Fruit fly (Drosophila melanogaster) whole organism: ENCODE measurements around the gene RhoL.
A peak's percentile ranks its signal among the peaks of the same experiment; 100 is the strongest.

ENCODE experiments used
- CG8478 ChIP-seq: fragments of >200 bp; optimal IDR thresholded peaks from 2 replicates; lab custom pipeline; 2018; ENCODE audit warnings: inconsistent platforms
- Dll ChIP-seq: fragments of >200 bp; optimal IDR thresholded peaks from 2 replicates; lab custom pipeline; 2017
- EcR ChIP-seq, 2 experiments: fragments of >200 bp; optimal IDR thresholded peaks; 2 replicates each; lab custom pipeline; 2017; ENCODE audit warnings: missing biosample characterization in 2 of 2, missing genetic modification characterization in 2 of 2, missing genetic modification reagents in 2 of 2
- pan ChIP-seq: fragments of >200 bp; optimal IDR thresholded peaks from 2 replicates; lab custom pipeline; 2017
- psq ChIP-seq: fragments of >200 bp; optimal IDR thresholded peaks from 2 replicates; lab custom pipeline; 2017
- usp ChIP-seq: fragments of >200 bp; optimal IDR thresholded peaks from 2 replicates; lab custom pipeline; 2017; ENCODE audit warnings: missing biosample characterization, missing genetic modification characterization, mixed read lengths

The RhoL gene

DNA sequence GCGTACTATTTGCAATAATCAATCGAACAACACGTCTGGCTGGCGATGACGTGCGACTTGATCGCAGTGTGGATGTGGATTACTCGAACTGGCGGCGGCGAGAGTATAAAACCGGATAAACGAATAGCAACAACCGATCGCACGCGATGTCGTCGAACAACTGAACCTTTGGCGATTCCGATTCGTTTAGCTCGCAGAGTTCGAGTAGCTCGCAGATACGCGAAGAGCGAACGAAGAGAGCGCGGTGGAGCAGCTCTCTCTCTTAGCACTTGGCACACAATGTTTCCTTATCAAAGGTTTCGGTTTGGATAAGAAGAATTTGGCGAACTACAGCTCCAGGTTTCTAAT lies at the start of gene RhoL:
Gene RhoL (minus strand): TSS at position 166 of the 348 bp plus-strand sequence.
- TF ChIP-seq Dll (lab: Kevin White, UChicago): no peak

DNA sequence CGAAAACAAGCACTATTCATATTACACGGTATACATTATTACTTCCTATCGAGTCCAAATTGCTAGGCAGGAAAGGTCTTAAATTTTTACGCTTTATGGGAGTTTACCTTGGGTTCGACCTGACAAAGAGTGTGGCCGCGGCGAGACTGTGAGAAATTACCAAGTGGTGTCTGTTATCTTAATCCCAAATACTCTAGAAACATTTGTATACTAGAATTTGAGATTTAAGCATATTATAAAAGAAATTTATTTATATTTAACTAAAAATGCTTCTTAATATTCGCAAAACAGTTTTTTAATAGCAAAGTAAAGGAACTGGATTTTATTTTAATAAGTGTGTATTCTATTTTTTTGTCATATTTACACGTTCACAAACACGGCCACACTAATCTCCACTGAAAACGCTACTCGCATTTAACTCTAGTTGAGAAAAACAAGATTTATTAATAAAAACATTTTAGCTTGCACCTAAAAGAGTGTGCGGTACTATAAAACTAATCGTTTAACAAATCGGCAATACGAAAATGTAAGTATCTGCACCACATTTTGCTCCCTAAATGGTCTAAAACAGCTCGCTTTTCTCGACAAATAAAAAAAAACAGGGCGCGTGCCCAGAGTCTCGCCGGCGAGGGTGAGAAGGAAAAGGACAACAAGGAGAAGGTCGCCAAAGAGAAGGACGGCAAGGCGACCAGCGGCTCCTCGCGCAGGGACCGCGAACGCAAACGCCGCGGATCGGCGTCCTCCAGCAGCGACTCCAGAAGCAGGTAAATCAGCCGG lies 49.5 kb upstream of the RhoL start, which contains the start of the genes mura and RnpS1:
Gene mura (minus strand): TSS at position 148 of the 777 bp plus-strand sequence.
Gene RnpS1 (plus strand): TSS at position 376 of the 777 bp plus-strand sequence.
- TF ChIP-seq Dll (lab: Kevin White, UChicago) (no peak), usp (GFP tag; lab: Kevin White, UChicago) (no peak), EcR (GFP tag; optimal IDR thresholded peaks at IDR 0.05; lab: Kevin White, UChicago) (no peak), psq (lab: Kevin White, UChicago) (no peak), CG8478 (lab: Kevin White, UChicago) (no peak), pan (lab: Kevin White, UChicago) (no peak)

- TF ChIP-seq EcR (GFP tag; optimal IDR thresholded peaks at IDR 0.05; lab: Kevin White, UChicago) (no peak), pan (lab: Kevin White, UChicago) (no peak), Dll (lab: Kevin White, UChicago) (peak; percentile 93), usp (GFP tag; lab: Kevin White, UChicago) (no peak)
These were observed 48.8 kb upstream of the RhoL start for dm6 chr3R:9551013-9551658.

- TF ChIP-seq psq (lab: Kevin White, UChicago): no peak
- no peak for TF ChIP-seq pan (lab: Kevin White, UChicago)
- TF ChIP-seq usp (GFP tag; lab: Kevin White, UChicago): no peak
- no peak for TF ChIP-seq Dll (lab: Kevin White, UChicago)
- TF ChIP-seq EcR (GFP tag; optimal IDR thresholded peaks at IDR 0.05; lab: Kevin White, UChicago): no peak
- TF ChIP-seq CG8478 (lab: Kevin White, UChicago): no peak
These were observed 48.1 kb upstream of the RhoL start for dm6 chr3R:9550265-9551012.

dm6 chr3R:9548769-9549168 lies 46.4 kb upstream of the RhoL start:
- TF ChIP-seq usp (GFP tag; lab: Kevin White, UChicago) (no peak), CG8478 (lab: Kevin White, UChicago) (no peak), psq (lab: Kevin White, UChicago) (no peak), pan (lab: Kevin White, UChicago) (no peak)

- TF ChIP-seq Dll (lab: Kevin White, UChicago): no peak
These were observed 44.5 kb upstream of the RhoL start for dm6 chr3R:9546808-9547381.

DNA sequence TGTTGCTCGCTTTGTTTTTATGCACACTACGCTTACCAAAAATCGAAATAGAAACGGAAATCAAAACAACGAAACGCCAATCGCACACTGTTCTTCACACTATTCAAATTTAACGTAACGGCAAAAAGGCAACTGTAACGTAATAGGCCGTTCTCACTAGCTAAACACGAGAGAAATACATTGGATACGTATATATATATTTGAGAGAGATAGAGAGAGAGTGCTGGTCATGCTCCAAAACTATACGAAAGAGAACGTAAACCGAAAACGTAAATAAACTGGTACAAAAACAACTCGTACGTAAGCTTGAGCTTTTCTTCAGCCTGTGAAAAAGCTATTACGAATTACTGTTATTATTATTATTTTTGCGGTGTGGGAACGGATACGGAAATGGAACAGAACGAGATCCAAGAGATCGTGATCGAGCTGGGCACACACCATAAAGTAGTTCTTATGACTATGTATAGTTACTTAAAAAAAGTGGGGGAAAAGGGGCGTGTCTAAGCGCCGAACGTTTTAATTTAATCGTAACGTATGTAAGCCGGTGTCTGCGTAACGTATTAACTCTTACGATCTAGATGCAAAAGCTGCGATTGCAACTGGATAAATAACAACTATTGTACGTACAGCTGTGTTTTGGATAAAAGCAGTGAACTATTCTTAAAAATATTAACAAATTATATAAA lies 41.3 kb upstream of the RhoL start:
- TF ChIP-seq psq (lab: Kevin White, UChicago) (no peak), Dll (lab: Kevin White, UChicago) (no peak), CG8478 (lab: Kevin White, UChicago) (no peak), pan (lab: Kevin White, UChicago) (no peak), EcR (GFP tag; optimal IDR thresholded peaks at IDR 0.05; lab: Kevin White, UChicago) (no peak)

- TF ChIP-seq CG8478 (lab: Kevin White, UChicago) (no peak), pan (lab: Kevin White, UChicago) (no peak), EcR (GFP tag; optimal IDR thresholded peaks at IDR 0.05; lab: Kevin White, UChicago) (no peak), psq (lab: Kevin White, UChicago) (no peak), Dll (lab: Kevin White, UChicago) (no peak), usp (GFP tag; lab: Kevin White, UChicago) (no peak)
These were observed 32.3 kb upstream of the RhoL start for dm6 chr3R:9534595-9535217.

DNA sequence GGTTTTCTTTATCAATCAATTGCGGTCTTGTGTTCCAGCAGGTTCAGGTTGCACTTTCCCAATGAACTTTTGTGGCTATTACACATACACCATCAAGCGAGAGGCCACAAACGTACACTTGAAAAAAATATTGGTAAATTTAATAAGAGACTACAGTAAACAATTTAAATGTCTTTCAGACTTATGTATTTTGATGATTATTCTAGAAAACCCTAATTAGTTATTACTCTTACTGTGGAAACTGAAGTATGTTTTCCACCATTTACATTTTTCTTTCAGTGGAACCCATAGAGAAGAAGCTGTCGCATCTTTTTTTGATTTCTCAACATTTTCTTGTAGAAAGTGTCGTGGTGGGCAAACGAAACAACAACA lies 31.7 kb upstream of the RhoL start:
- TF ChIP-seq CG8478 (lab: Kevin White, UChicago): no peak
- TF ChIP-seq EcR (GFP tag; optimal IDR thresholded peaks at IDR 0.05; lab: Kevin White, UChicago): no peak
- no peak for TF ChIP-seq psq (lab: Kevin White, UChicago)
- no peak for TF ChIP-seq pan (lab: Kevin White, UChicago)

- peak; percentile 91 for TF ChIP-seq Dll (lab: Kevin White, UChicago)
- no peak for TF ChIP-seq EcR (GFP tag; optimal IDR thresholded peaks at IDR 0.05; lab: Kevin White, UChicago)
- no peak for TF ChIP-seq CG8478 (lab: Kevin White, UChicago)
These were observed 31.1 kb upstream of the RhoL start for dm6 chr3R:9533181-9534124.
